Fruit fly (Drosophila melanogaster) whole organism, wandering third instar larva: ENCODE data around the gene Syx8.

Experiments
- Abd-B ChIP-seq: fragments of >200 bp; optimal IDR thresholded peaks from 2 replicates; lab custom pipeline; 2017; ENCODE audit warnings: missing biosample characterization, missing genetic modification characterization
- Dfd ChIP-seq: fragments of >200 bp; optimal IDR thresholded peaks from 2 replicates; lab custom pipeline; 2017; ENCODE audit warnings: missing biosample characterization, missing genetic modification characterization
- Mio ChIP-seq: sonication (Bioruptor generic); optimal IDR thresholded peaks from 2 replicates; lab custom pipeline; 2016; ENCODE audit warnings: missing biosample characterization, missing genetic modification characterization
- Myc ChIP-seq: fragments of >200 bp; optimal IDR thresholded peaks from 2 replicates; lab custom pipeline; 2017
- N ChIP-seq: fragments of >200 bp; optimal IDR thresholded peaks from 2 replicates; lab custom pipeline; 2018; ENCODE audit warnings: missing biosample characterization, missing external identifiers, missing genetic modification characterization
- foxo ChIP-seq, 2 experiments: fragments of 200-800 bp; sonication (Bioruptor generic); optimal IDR thresholded peaks; 2 replicates in 1 of 2; 3 replicates in 1 of 2; lab custom pipeline; 2016 to 2017; ENCODE audit warnings: missing biosample characterization in 2 of 2, missing genetic modification characterization in 2 of 2
- usp ChIP-seq: fragments of >200 bp; optimal IDR thresholded peaks from 2 replicates; lab custom pipeline; 2017; ENCODE audit warnings: missing biosample characterization, missing genetic modification characterization

dm6 chr3L:16615132-16615709, 28.4 kb upstream of the Syx8 start, which contains the start of gene Mo25:
- no peak for TF ChIP-seq usp
- TF ChIP-seq Myc: peak; percentile 0
- no peak for TF ChIP-seq Abd-B (GFP tag; lab: Kevin White, UChicago)
- no peak for TF ChIP-seq N (GFP tag; lab: Kevin White, UChicago)
- TF ChIP-seq Mio (GFP tag; lab: Kevin White, UChicago): no peak
- TF ChIP-seq Dfd (GFP tag; lab: Kevin White, UChicago): no peak
- peak in 1 of 2 experiments; percentile 68 for TF ChIP-seq foxo (GFP tag; optimal IDR thresholded peaks at IDR 0.05; lab: Kevin White, UChicago)
